Worm (Caenorhabditis elegans): ENCODE measurements around the gene gldi-7.

gldi-7 gene

DNA sequence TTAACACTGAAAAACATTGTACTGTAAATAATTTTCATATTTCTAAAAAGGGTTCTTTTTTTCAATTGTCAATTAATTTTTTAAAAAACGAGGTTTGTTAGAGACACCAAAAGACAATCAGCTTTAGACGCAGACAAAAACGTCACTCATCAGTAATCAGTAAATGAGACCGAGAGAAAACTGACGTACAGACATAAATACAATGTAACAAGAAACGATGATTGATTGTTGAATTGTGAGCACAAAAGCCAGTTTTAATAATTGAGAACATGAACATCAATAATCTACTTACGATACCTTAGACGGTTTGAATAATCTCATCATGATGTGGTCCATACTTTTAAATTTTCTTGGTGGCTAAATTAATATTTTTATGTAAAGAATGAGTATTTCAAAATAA is 24.3 kb downstream of the gldi-7 start:
- TF ChIP-seq hmbx-1 (tag; optimal IDR thresholded peaks at IDR 0.05) (no peak), flt-1 (GFP tag; IDR thresholded peaks at IDR 0.05) (no peak), ets-7 (tag; optimal IDR thresholded peaks at IDR 0.05) (no peak), tra-4 (tag; optimal IDR thresholded peaks at IDR 0.05) (no peak), B0310.2 (tag; optimal IDR thresholded peaks at IDR 0.05) (no peak), ama-1 (optimal IDR thresholded peaks at IDR 0.05) (no peak), tbx-37 (GFP tag; conservative IDR thresholded peaks at IDR 0.05) (no peak), hnd-1 (tag; optimal IDR thresholded peaks at IDR 0.05) (no peak), hmg-4 (GFP tag; optimal IDR thresholded peaks at IDR 0.05) (no peak), ceh-13 (GFP tag; optimal IDR thresholded peaks at IDR 0.05) (no peak), sea-1 (GFP tag; conservative IDR thresholded peaks at IDR 0.05) (no peak), ceh-36 (tag; optimal IDR thresholded peaks at IDR 0.05) (no peak), aly-1 (tag; optimal IDR thresholded peaks at IDR 0.05) (no peak), scrt-1 (GFP tag; IDR thresholded peaks at IDR 0.05) (no peak)

ce11 chrII:8504074-8504724 is 26.8 kb downstream of the gldi-7 start:
- TF ChIP-seq ama-1 (optimal IDR thresholded peaks at IDR 0.05) (no peak), ceh-36 (tag; optimal IDR thresholded peaks at IDR 0.05) (no peak), ets-7 (tag; optimal IDR thresholded peaks at IDR 0.05) (no peak), F13C5.2 (tag; optimal IDR thresholded peaks at IDR 0.05) (no peak)

DNA sequence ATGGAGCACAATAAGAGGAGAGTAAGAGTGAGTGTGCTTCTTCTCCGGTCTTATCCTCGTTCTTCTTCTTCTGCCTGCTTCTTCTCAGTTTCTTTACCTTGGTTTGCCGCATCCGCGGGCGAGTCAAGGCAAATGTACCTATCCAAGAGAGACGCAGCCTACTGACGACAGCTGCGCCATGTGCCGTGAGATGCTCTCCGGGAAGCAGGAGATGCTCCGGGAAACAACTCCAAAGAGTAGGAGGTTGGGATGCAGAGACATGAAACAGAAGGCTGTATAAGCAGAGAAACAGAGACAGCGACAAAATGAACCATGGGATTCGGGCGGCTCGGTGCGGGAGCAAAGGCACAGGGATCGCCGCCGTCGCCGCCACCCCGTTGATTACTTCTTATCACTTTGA is 32.0 kb downstream of the gldi-7 start:
- TF ChIP-seq hnd-1 (tag; optimal IDR thresholded peaks at IDR 0.05) (no peak), ets-7 (tag; optimal IDR thresholded peaks at IDR 0.05) (no peak), tra-4 (tag; optimal IDR thresholded peaks at IDR 0.05) (no peak), tbx-37 (GFP tag; conservative IDR thresholded peaks at IDR 0.05) (no peak), B0310.2 (tag; optimal IDR thresholded peaks at IDR 0.05) (no peak), hmbx-1 (tag; optimal IDR thresholded peaks at IDR 0.05) (no peak), flt-1 (GFP tag; IDR thresholded peaks at IDR 0.05) (no peak), aly-1 (tag; optimal IDR thresholded peaks at IDR 0.05) (no peak), hmg-4 (GFP tag; optimal IDR thresholded peaks at IDR 0.05) (no peak), ceh-36 (tag; optimal IDR thresholded peaks at IDR 0.05) (no peak), ama-1 (optimal IDR thresholded peaks at IDR 0.05) (no peak), tbx-11 (GFP tag; IDR thresholded peaks at IDR 0.05) (no peak), ceh-13 (GFP tag; optimal IDR thresholded peaks at IDR 0.05) (no peak), scrt-1 (GFP tag; IDR thresholded peaks at IDR 0.05) (no peak), pes-1 (GFP tag; IDR thresholded peaks at IDR 0.05) (no peak), sea-1 (GFP tag; conservative IDR thresholded peaks at IDR 0.05) (no peak), F13C5.2 (tag; optimal IDR thresholded peaks at IDR 0.05) (no peak)

DNA sequence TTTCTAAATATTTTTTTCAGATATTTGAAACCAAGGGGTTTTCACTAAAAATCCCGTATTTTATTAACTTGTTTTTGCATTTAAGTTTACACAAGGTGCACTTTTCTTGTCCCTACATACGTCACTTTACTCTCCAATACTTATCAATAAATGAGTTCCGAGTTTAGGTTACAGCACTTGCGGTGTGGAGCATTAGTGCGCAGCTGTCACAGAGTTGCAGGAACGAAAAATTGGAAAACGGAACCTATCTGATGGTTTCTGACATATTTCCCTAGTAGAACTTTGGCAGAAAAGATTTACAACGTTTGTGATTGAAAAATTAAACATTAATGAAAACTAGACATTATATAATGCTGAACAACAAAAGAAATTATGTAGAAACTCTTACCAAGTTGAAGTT is 32.8 kb downstream of the gldi-7 start:
- TF ChIP-seq hmg-4 (GFP tag; optimal IDR thresholded peaks at IDR 0.05) = no peak
- TF ChIP-seq flt-1 (GFP tag; IDR thresholded peaks at IDR 0.05) = no peak
- no peak for TF ChIP-seq sea-1 (GFP tag; conservative IDR thresholded peaks at IDR 0.05)
- no peak for TF ChIP-seq ama-1 (optimal IDR thresholded peaks at IDR 0.05)
- no peak for TF ChIP-seq pes-1 (GFP tag; IDR thresholded peaks at IDR 0.05)
- TF ChIP-seq tbx-11 (GFP tag; IDR thresholded peaks at IDR 0.05) = no peak
- TF ChIP-seq ceh-13 (GFP tag; optimal IDR thresholded peaks at IDR 0.05) = no peak
- no peak for TF ChIP-seq ceh-36 (tag; optimal IDR thresholded peaks at IDR 0.05)
- no peak for TF ChIP-seq hmbx-1 (tag; optimal IDR thresholded peaks at IDR 0.05)
- no peak for TF ChIP-seq ets-7 (tag; optimal IDR thresholded peaks at IDR 0.05)
- no peak for TF ChIP-seq scrt-1 (GFP tag; IDR thresholded peaks at IDR 0.05)
- TF ChIP-seq tra-4 (tag; optimal IDR thresholded peaks at IDR 0.05) = no peak
- TF ChIP-seq aly-1 (tag; optimal IDR thresholded peaks at IDR 0.05) = no peak
- no peak for TF ChIP-seq tbx-37 (GFP tag; conservative IDR thresholded peaks at IDR 0.05)
- TF ChIP-seq B0310.2 (tag; optimal IDR thresholded peaks at IDR 0.05) = no peak
- no peak for TF ChIP-seq hnd-1 (tag; optimal IDR thresholded peaks at IDR 0.05)

ce11 chrII:8496184-8496583 is 34.8 kb downstream of the gldi-7 start:
- no peak for TF ChIP-seq tbx-11 (GFP tag; IDR thresholded peaks at IDR 0.05)
- TF ChIP-seq aly-1 (tag; optimal IDR thresholded peaks at IDR 0.05) = no peak
- no peak for TF ChIP-seq B0310.2 (tag; optimal IDR thresholded peaks at IDR 0.05)
- TF ChIP-seq scrt-1 (GFP tag; IDR thresholded peaks at IDR 0.05) = no peak
- no peak for TF ChIP-seq F13C5.2 (tag; optimal IDR thresholded peaks at IDR 0.05)
- no peak for TF ChIP-seq ama-1 (optimal IDR thresholded peaks at IDR 0.05)
- TF ChIP-seq tra-4 (tag; optimal IDR thresholded peaks at IDR 0.05) = no peak
- no peak for TF ChIP-seq ceh-36 (tag; optimal IDR thresholded peaks at IDR 0.05)
- TF ChIP-seq hnd-1 (tag; optimal IDR thresholded peaks at IDR 0.05) = no peak
- no peak for TF ChIP-seq sea-1 (GFP tag; conservative IDR thresholded peaks at IDR 0.05)

ce11 chrII:8494228-8494717 is 36.7 kb downstream of the gldi-7 start, which contains the start of gene M05D6.9:
TSS of gene M05D6.9 (plus strand) at chrII:8494278.
- TF ChIP-seq tbx-11 (GFP tag; IDR thresholded peaks at IDR 0.05) = no peak

- TF ChIP-seq hmg-4 (GFP tag; optimal IDR thresholded peaks at IDR 0.05) = no peak
- no peak for TF ChIP-seq ama-1 (optimal IDR thresholded peaks at IDR 0.05)
- no peak for TF ChIP-seq F13C5.2 (tag; optimal IDR thresholded peaks at IDR 0.05)
- TF ChIP-seq aly-1 (tag; optimal IDR thresholded peaks at IDR 0.05) = no peak
- no peak for TF ChIP-seq B0310.2 (tag; optimal IDR thresholded peaks at IDR 0.05)
- TF ChIP-seq ceh-13 (GFP tag; optimal IDR thresholded peaks at IDR 0.05) = no peak
- no peak for TF ChIP-seq tbx-37 (GFP tag; conservative IDR thresholded peaks at IDR 0.05)
- no peak for TF ChIP-seq ceh-36 (tag; optimal IDR thresholded peaks at IDR 0.05)
- no peak for TF ChIP-seq tbx-11 (GFP tag; IDR thresholded peaks at IDR 0.05)
- TF ChIP-seq hmbx-1 (tag; optimal IDR thresholded peaks at IDR 0.05) = no peak
Measured at ce11 chrII:8488123-8488522, 42.9 kb downstream of the gldi-7 start.

DNA sequence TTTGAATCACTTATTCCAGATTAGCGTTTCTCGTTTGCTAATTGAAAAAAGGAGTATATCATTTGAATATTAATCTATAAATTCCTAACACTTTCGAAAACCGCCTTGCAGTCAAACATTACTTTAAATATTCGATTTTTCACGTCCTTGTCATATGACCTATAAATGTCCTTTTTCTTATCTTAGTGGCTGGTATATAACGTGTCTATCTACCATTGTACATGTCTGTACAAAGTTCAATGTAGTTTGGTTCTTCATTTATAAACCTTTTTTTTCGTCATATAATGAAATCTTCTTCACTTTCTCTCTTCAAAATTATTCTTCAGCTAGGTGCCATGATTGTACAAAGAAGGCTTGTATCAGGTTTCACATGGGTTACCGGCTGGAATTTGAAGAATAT is 45.4 kb downstream of the gldi-7 start, which contains the start of gene gbh-2:
Gene gbh-2, plus strand, starts transcription at position 277 of the 400 bp plus-strand sequence.
- TF ChIP-seq pes-1 (GFP tag; IDR thresholded peaks at IDR 0.05) (no peak), flt-1 (GFP tag; IDR thresholded peaks at IDR 0.05) (no peak)

All from whole organism, early embryonic.